Fruit fly (Drosophila melanogaster) whole organism, embryonic: ENCODE results near the gene Fie.

Source experiments
- Atf3 ChIP-seq: fragments of 200-800 bp; sonication (Bioruptor generic); optimal IDR thresholded peaks from 3 replicates; lab custom pipeline; 2016; ENCODE audit warnings: missing biosample characterization, missing genetic modification characterization
- CG11398 ChIP-seq: fragments of 200-800 bp; sonication (Bioruptor generic); optimal IDR thresholded peaks from 2 replicates; lab custom pipeline; 2016; ENCODE audit warnings: missing biosample characterization, missing genetic modification characterization
- CG11723 ChIP-seq: fragments of 200-800 bp; sonication (Bioruptor generic); optimal IDR thresholded peaks from 2 replicates; lab custom pipeline; 2017; ENCODE audit warnings: missing biosample characterization, mild to moderate bottlenecking, missing genetic modification characterization
- CG12236 ChIP-seq: fragments of 200-800 bp; sonication (Bioruptor generic); optimal IDR thresholded peaks from 2 replicates; lab custom pipeline; 2016; ENCODE audit warnings: missing biosample characterization, missing genetic modification characterization
- CG12391 ChIP-seq: fragments of 200-800 bp; sonication (Bioruptor generic); optimal IDR thresholded peaks from 3 replicates; lab custom pipeline; 2018; ENCODE audit warnings: missing biosample characterization, mild to moderate bottlenecking, missing genetic modification characterization, moderate library complexity
- CG13624 ChIP-seq: fragments of 200-800 bp; sonication (Bioruptor generic); optimal IDR thresholded peaks from 2 replicates; lab custom pipeline; 2016; ENCODE audit warnings: missing biosample characterization, missing genetic modification characterization
- CG13894 ChIP-seq: fragments of 200-800 bp; sonication (Bioruptor generic); optimal IDR thresholded peaks from 3 replicates; lab custom pipeline; 2018; ENCODE audit warnings: missing biosample characterization, mild to moderate bottlenecking, missing genetic modification characterization, moderate library complexity
- CG1647 ChIP-seq: fragments of 200-800 bp; sonication (Bioruptor generic); optimal IDR thresholded peaks from 3 replicates; lab custom pipeline; 2016; ENCODE audit warnings: missing biosample characterization, missing genetic modification characterization
- CG17612 ChIP-seq: fragments of 200-800 bp; sonication (Bioruptor generic); IDR thresholded peaks from 2 replicates; pipeline ENCODE4 v1.3.6; 2022; ENCODE audit warnings: missing biosample characterization, missing genetic modification characterization
- CG1792 ChIP-seq: fragments of 200-800 bp; sonication (Bioruptor generic); optimal IDR thresholded peaks from 2 replicates; lab custom pipeline; 2016; ENCODE audit warnings: missing biosample characterization, missing genetic modification characterization
- CG32767 ChIP-seq: fragments of 200-800 bp; sonication (Bioruptor generic); IDR thresholded peaks from 2 replicates; pipeline ENCODE4 v1.3.6; 2022; ENCODE audit warnings: missing biosample characterization, missing genetic modification characterization
- CG33213 ChIP-seq: fragments of 200-800 bp; sonication (Bioruptor generic); optimal IDR thresholded peaks from 3 replicates; lab custom pipeline; 2016; ENCODE audit warnings: missing biosample characterization, missing genetic modification characterization
- CG4617 ChIP-seq: fragments of 200-800 bp; sonication (Bioruptor generic); optimal IDR thresholded peaks from 3 replicates; lab custom pipeline; 2016; ENCODE audit warnings: missing biosample characterization, missing genetic modification characterization, borderline replicate concordance
- CG4707 ChIP-seq: fragments of 200-800 bp; sonication (Bioruptor generic); optimal IDR thresholded peaks from 2 replicates; lab custom pipeline; 2018; ENCODE audit warnings: missing biosample characterization, mild to moderate bottlenecking, missing genetic modification characterization, moderate library complexity
- CG6254 ChIP-seq: fragments of 200-800 bp; sonication (Bioruptor generic); optimal IDR thresholded peaks from 3 replicates; lab custom pipeline; 2017; ENCODE audit warnings: mild to moderate bottlenecking, missing biosample characterization, missing genetic modification reagents, missing genetic modification characterization
- CG7556 ChIP-seq: fragments of 200-800 bp; sonication (Bioruptor generic); optimal IDR thresholded peaks from 2 replicates; lab custom pipeline; 2017; ENCODE audit warnings: missing biosample characterization, mild to moderate bottlenecking, missing genetic modification characterization
- CG9437 ChIP-seq: fragments of 200-800 bp; sonication (Bioruptor generic); optimal IDR thresholded peaks from 2 replicates; lab custom pipeline; 2018; ENCODE audit warnings: missing biosample characterization, mild to moderate bottlenecking, missing genetic modification characterization
- Dek ChIP-seq: fragments of 200-800 bp; sonication (Bioruptor generic); optimal IDR thresholded peaks from 3 replicates; lab custom pipeline; 2019; ENCODE audit warnings: missing biosample characterization, mild to moderate bottlenecking, missing genetic modification characterization, moderate library complexity
- E2f2 ChIP-seq: fragments of 200-800 bp; sonication (Bioruptor generic); IDR thresholded peaks from 2 replicates; pipeline ENCODE4 v1.3.6; 2022; ENCODE audit warnings: missing biosample characterization, missing genetic modification characterization
- Fer2 ChIP-seq: fragments of 200-800 bp; sonication (Bioruptor generic); optimal IDR thresholded peaks from 2 replicates; lab custom pipeline; 2018; ENCODE audit warnings: missing biosample characterization, mild to moderate bottlenecking, missing genetic modification characterization, moderate library complexity
- H15 ChIP-seq: fragments of 200-800 bp; sonication (Bioruptor generic); IDR thresholded peaks from 3 replicates; pipeline ENCODE4 v1.3.6; 2022; ENCODE audit warnings: missing biosample characterization, missing genetic modification characterization
- Hr3 ChIP-seq: fragments of 200-800 bp; sonication (Bioruptor generic); optimal IDR thresholded peaks from 3 replicates; lab custom pipeline; 2016; ENCODE audit warnings: missing biosample characterization, missing genetic modification characterization
- MTF-1 ChIP-seq: fragments of 200-800 bp; sonication (Bioruptor generic); optimal IDR thresholded peaks from 2 replicates; lab custom pipeline; 2018; ENCODE audit warnings: missing biosample characterization, mild to moderate bottlenecking, missing genetic modification characterization, borderline replicate concordance
- Nf-YA ChIP-seq: fragments of 200-800 bp; sonication (Bioruptor generic); IDR thresholded peaks from 2 replicates; pipeline ENCODE4 v1.3.6; 2022; ENCODE audit warnings: missing biosample characterization, missing genetic modification characterization
- Nf-YC ChIP-seq: fragments of 200-800 bp; optimal IDR thresholded peaks from 3 replicates; lab custom pipeline; 2019; ENCODE audit warnings: missing biosample characterization, mild to moderate bottlenecking, missing genetic modification characterization, moderate library complexity
- al ChIP-seq: fragments of 200-800 bp; sonication (Bioruptor generic); IDR thresholded peaks from 2 replicates; pipeline ENCODE4 v1.3.6; 2022; ENCODE audit warnings: missing biosample characterization, missing genetic modification characterization
- bbx ChIP-seq: fragments of 200-800 bp; sonication (Bioruptor generic); IDR thresholded peaks from 2 replicates; pipeline ENCODE4 v1.3.6; 2022; ENCODE audit warnings: missing biosample characterization, missing genetic modification characterization; ENCODE audit not compliant: partially characterized antibody
- bigmax ChIP-seq: fragments of 200-800 bp; sonication (Bioruptor generic); optimal IDR thresholded peaks from 2 replicates; lab custom pipeline; 2018; ENCODE audit warnings: missing biosample characterization, mild to moderate bottlenecking, missing genetic modification characterization
- cas ChIP-seq: fragments of 200-800 bp; sonication (Bioruptor generic); IDR thresholded peaks from 2 replicates; pipeline ENCODE4 v1.3.6; 2022; ENCODE audit warnings: missing biosample characterization, missing genetic modification characterization
- cato ChIP-seq: fragments of 200-800 bp; sonication (Bioruptor generic); optimal IDR thresholded peaks from 2 replicates; lab custom pipeline; 2016; ENCODE audit warnings: missing biosample characterization, missing genetic modification characterization, borderline replicate concordance
- corto ChIP-seq: fragments of 200-800 bp; sonication (Bioruptor generic); optimal IDR thresholded peaks from 2 replicates; lab custom pipeline; 2016; ENCODE audit warnings: missing biosample characterization, mild to moderate bottlenecking, missing genetic modification characterization, moderate library complexity
- crol ChIP-seq: fragments of 200-800 bp; sonication (Bioruptor generic); IDR thresholded peaks from 2 replicates; pipeline ENCODE4 v1.3.6; 2022; ENCODE audit warnings: missing biosample characterization, missing genetic modification characterization
- en ChIP-seq: fragments of 200-800 bp; sonication (Bioruptor generic); optimal IDR thresholded peaks from 2 replicates; lab custom pipeline; 2016; ENCODE audit warnings: missing biosample characterization, missing genetic modification characterization
- eve ChIP-seq, 2 experiments: fragments of >200 bp; optimal IDR thresholded peaks; 2 replicates each; lab custom pipeline; 2017; ENCODE audit warnings: missing biosample characterization in 2 of 2, missing genetic modification characterization in 2 of 2
- gcm2 ChIP-seq: fragments of 200-800 bp; sonication (Bioruptor generic); optimal IDR thresholded peaks from 2 replicates; lab custom pipeline; 2016; ENCODE audit warnings: missing biosample characterization, missing genetic modification characterization
- grn ChIP-seq: fragments of 200-800 bp; sonication (Bioruptor generic); optimal IDR thresholded peaks from 3 replicates; lab custom pipeline; 2017; ENCODE audit warnings: missing biosample characterization, missing genetic modification characterization
- gt ChIP-seq: fragments of 200-800 bp; sonication (Bioruptor generic); IDR thresholded peaks from 2 replicates; pipeline ENCODE4 v1.3.6; 2022; ENCODE audit warnings: missing biosample characterization, missing genetic modification characterization
- ind ChIP-seq: fragments of 200-800 bp; sonication (Bioruptor generic); optimal IDR thresholded peaks from 3 replicates; lab custom pipeline; 2016; ENCODE audit warnings: missing biosample characterization, missing genetic modification characterization
- kah ChIP-seq: fragments of 200-800 bp; sonication (Bioruptor generic); optimal IDR thresholded peaks from 2 replicates; lab custom pipeline; 2018; ENCODE audit warnings: missing biosample characterization, mild to moderate bottlenecking, missing genetic modification characterization
- nom ChIP-seq: fragments of 200-800 bp; sonication (Bioruptor generic); optimal IDR thresholded peaks from 2 replicates; lab custom pipeline; 2017; ENCODE audit warnings: missing biosample characterization, missing genetic modification characterization, mild to moderate bottlenecking, moderate library complexity, missing genetic modification reagents
- peb ChIP-seq: fragments of 200-800 bp; sonication (Bioruptor generic); IDR thresholded peaks from 2 replicates; pipeline ENCODE4 v1.3.6; 2022; ENCODE audit warnings: missing biosample characterization, missing genetic modification characterization
- pfk ChIP-seq: fragments of 200-800 bp; sonication (Bioruptor generic); optimal IDR thresholded peaks from 2 replicates; lab custom pipeline; 2018; ENCODE audit warnings: missing biosample characterization, mild to moderate bottlenecking, missing genetic modification characterization, moderate library complexity
- pita ChIP-seq: fragments of 200-800 bp; sonication (Bioruptor generic); optimal IDR thresholded peaks from 2 replicates; lab custom pipeline; 2017; ENCODE audit warnings: missing biosample characterization, mild to moderate bottlenecking, missing genetic modification characterization
- prd ChIP-seq, 3 experiments: fragments of >200 bp in 2 of 3; fragments of 200-800 bp in 1 of 3; sonication (Bioruptor generic) in 1 of 3; optimal IDR thresholded peaks in 2 of 3; IDR thresholded peaks in 1 of 3; 2 replicates in 2 of 3; 3 replicates in 1 of 3; pipeline versions ENCODE4 v1.3.6 to Lab custom; 2017 to 2022; ENCODE audit warnings: missing biosample characterization in 1 of 3, missing genetic modification characterization in 1 of 3
- rib ChIP-seq: fragments of 200-800 bp; sonication (Bioruptor generic); IDR thresholded peaks from 2 replicates; pipeline ENCODE4 v1.3.6; 2022; ENCODE audit warnings: missing biosample characterization, missing genetic modification characterization
- slou ChIP-seq: fragments of 200-800 bp; sonication (Bioruptor generic); optimal IDR thresholded peaks from 3 replicates; lab custom pipeline; 2016; ENCODE audit warnings: missing biosample characterization, missing genetic modification characterization
- sr ChIP-seq: fragments of 200-800 bp; sonication (Bioruptor generic); IDR thresholded peaks from 3 replicates; pipeline ENCODE4 v1.3.6; 2022; ENCODE audit warnings: missing biosample characterization, missing genetic modification characterization
- usp ChIP-seq: fragments of >200 bp; optimal IDR thresholded peaks from 2 replicates; lab custom pipeline; 2017; ENCODE audit warnings: missing biosample characterization, missing genetic modification characterization
- vfl ChIP-seq: fragments of 200-800 bp; sonication (Bioruptor generic); optimal IDR thresholded peaks from 2 replicates; lab custom pipeline; 2016; ENCODE audit warnings: missing biosample characterization, missing genetic modification characterization

Gene Fie

DNA sequence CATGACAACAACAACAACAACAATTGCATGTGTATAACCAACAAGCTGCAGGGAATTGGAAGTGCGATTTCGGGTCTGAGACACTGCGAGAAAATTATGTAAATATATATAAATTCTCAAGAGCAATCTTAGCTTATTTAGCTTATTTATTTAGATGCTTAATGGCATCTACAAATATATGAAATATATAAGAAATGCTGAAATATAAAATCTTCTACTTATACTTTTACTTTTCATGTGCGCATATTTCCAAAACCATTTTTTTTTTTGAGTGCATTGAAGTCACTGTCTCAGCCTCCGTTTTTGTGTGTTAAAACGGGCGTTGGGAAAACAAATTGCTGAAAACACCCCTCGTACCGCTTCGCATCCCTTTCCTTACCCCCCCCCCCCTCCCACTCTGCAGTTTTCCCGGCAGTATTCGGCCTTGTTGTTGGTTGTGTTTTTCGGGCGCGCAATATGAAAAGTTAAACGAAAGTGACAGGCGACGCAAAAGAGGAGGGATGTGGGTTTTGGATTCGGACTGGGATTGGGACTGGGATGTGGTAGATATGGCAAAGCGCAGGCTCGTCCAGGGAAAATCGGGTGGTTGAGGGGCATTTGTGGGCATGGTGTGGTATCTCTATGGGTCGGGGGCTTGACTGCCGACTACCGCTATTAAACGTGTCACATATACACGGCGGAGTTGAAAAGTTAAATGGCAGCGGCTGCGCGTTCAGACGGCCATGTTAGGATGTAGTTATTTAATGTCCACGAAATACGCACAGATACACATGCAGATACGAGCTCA is 37.0 kb upstream of the Fie start (continued):
- TF ChIP-seq prd (optimal IDR thresholded peaks at IDR 0.05; lab: Kevin White, UChicago) (no peak), prd (GFP tag; IDR thresholded peaks at IDR 0.05; lab: Robert Waterston, UW) (peak; percentile 83; the same call in 2 of the 3 replicates), gt (GFP tag; lab: Robert Waterston, UW) (no peak), CG11398 (GFP tag; lab: Kevin White, UChicago) (no peak), CG6254 (GFP tag; lab: Kevin White, UChicago) (peak; percentile 64), CG13894 (peak; percentile 69), pita (GFP tag; lab: Kevin White, UChicago) (no peak), CG1647 (GFP tag; lab: Kevin White, UChicago) (no peak), pfk (GFP tag; lab: Kevin White, UChicago) (no peak), bigmax (GFP tag; lab: Kevin White, UChicago) (no peak), peb (peak; percentile 47; the same call in 1 of the 2 replicates), bbx (GFP tag; lab: Robert Waterston, UW) (no peak), Fer2 (tag; lab: Kevin White, UChicago) (no peak), usp (no peak), CG33213 (GFP tag; lab: Kevin White, UChicago) (no peak), E2f2 (GFP tag; lab: Robert Waterston, UW) (no peak; the same call in 1 of the 2 replicates), rib (GFP tag; lab: Robert Waterston, UW) (no peak), Nf-YC (tag; lab: Kevin White, UChicago) (peak; percentile 89), MTF-1 (GFP tag; lab: Kevin White, UChicago) (no peak), crol (GFP tag; lab: Robert Waterston, UW) (peak; percentile 95), CG4617 (GFP tag; lab: Kevin White, UChicago) (no peak), CG12236 (no peak), CG7556 (GFP tag; lab: Kevin White, UChicago) (peak; percentile 67), sr (GFP tag; lab: Robert Waterston, UW) (no peak), slou (GFP tag; lab: Kevin White, UChicago) (no peak), nom (GFP tag; lab: Kevin White, UChicago) (no peak), Hr3 (GFP tag; lab: Kevin White, UChicago) (peak; percentile 66), H15 (GFP tag; lab: Robert Waterston, UW) (no peak), corto (GFP tag; lab: Kevin White, UChicago) (no peak), CG9437 (peak; percentile 15), CG17612 (GFP tag; lab: Robert Waterston, UW) (no peak), CG12391 (peak; percentile 76), kah (no peak), cato (GFP tag; lab: Kevin White, UChicago) (peak; percentile 3), gcm2 (GFP tag; lab: Kevin White, UChicago) (no peak), Atf3 (GFP tag; lab: Kevin White, UChicago) (no peak), al (GFP tag; lab: Robert Waterston, UW) (no peak), grn (GFP tag; lab: Kevin White, UChicago) (no peak), CG11723 (GFP tag; lab: Kevin White, UChicago) (peak; percentile 33), vfl (GFP tag; lab: Kevin White, UChicago) (no peak), CG4707 (GFP tag; lab: Kevin White, UChicago) (peak; percentile 32), en (no peak), cas (GFP tag; lab: Robert Waterston, UW) (no peak), CG13624 (no peak), ind (GFP tag; lab: Kevin White, UChicago) (peak; percentile 8), eve (GFP tag; optimal IDR thresholded peaks at IDR 0.05; lab: Kevin White, UChicago) (peak in 1 of 2 experiments; percentile 65), Nf-YA (GFP tag; lab: Robert Waterston, UW) (peak; percentile 40; the same call in 1 of the 2 replicates), CG1792 (GFP tag; lab: Kevin White, UChicago) (no peak), CG32767 (GFP tag; lab: Robert Waterston, UW) (no peak), Dek (tag; lab: Kevin White, UChicago) (no peak)
